Worm (Caenorhabditis elegans) whole organism, early embryonic: ENCODE measurements around the gene mlt-10.

Experiments
- B0310.2 ChIP-seq: sonication (generic microtip); optimal IDR thresholded peaks from 2 replicates; lab custom pipeline; 2016; ENCODE audit warnings: mild to moderate bottlenecking, missing genetic modification characterization, missing compliant biosample characterization
- F13C5.2 ChIP-seq: sonication (generic microtip); optimal IDR thresholded peaks from 2 replicates; lab custom pipeline; 2017; ENCODE audit warnings: mild to moderate bottlenecking, missing genetic modification characterization, inconsistent platforms, missing compliant biosample characterization
- aly-1 ChIP-seq: sonication (generic microtip); optimal IDR thresholded peaks from 2 replicates; lab custom pipeline; 2016; ENCODE audit warnings: missing genetic modification characterization, missing compliant biosample characterization
- ama-1 ChIP-seq: fragments of 150-350 bp; optimal IDR thresholded peaks from 2 replicates; lab custom pipeline; 2014
- ceh-13 ChIP-seq: fragments of 200-800 bp; sonication (Bioruptor generic); optimal IDR thresholded peaks from 2 replicates; lab custom pipeline; 2018; ENCODE audit warnings: mild to moderate bottlenecking, missing genetic modification characterization, missing compliant biosample characterization
- ceh-36 ChIP-seq: sonication (generic microtip); optimal IDR thresholded peaks from 2 replicates; lab custom pipeline; 2016; ENCODE audit warnings: missing genetic modification characterization, inconsistent platforms, missing compliant biosample characterization
- ets-7 ChIP-seq: sonication (generic microtip); optimal IDR thresholded peaks from 2 replicates; lab custom pipeline; 2016; ENCODE audit warnings: missing genotype, missing genetic modification characterization, missing compliant biosample characterization
- flt-1 ChIP-seq: fragments of 200-800 bp; sonication (Bioruptor generic); IDR thresholded peaks from 2 replicates; pipeline ENCODE4 v1.3.6; 2022; ENCODE audit warnings: missing genetic modification characterization, missing compliant biosample characterization
- hmbx-1 ChIP-seq: sonication (generic microtip); optimal IDR thresholded peaks from 2 replicates; lab custom pipeline; 2016; ENCODE audit warnings: mild to moderate bottlenecking, missing genetic modification characterization, missing compliant biosample characterization
- hmg-4 ChIP-seq: fragments of 200-800 bp; sonication (Bioruptor generic); optimal IDR thresholded peaks from 2 replicates; lab custom pipeline; 2018; ENCODE audit warnings: mild to moderate bottlenecking, missing genetic modification characterization, missing compliant biosample characterization
- hnd-1 ChIP-seq: sonication (generic microtip); optimal IDR thresholded peaks from 2 replicates; lab custom pipeline; 2016; ENCODE audit warnings: missing genetic modification characterization, missing compliant biosample characterization
- pes-1 ChIP-seq: fragments of 200-800 bp; sonication (Bioruptor generic); IDR thresholded peaks from 2 replicates; pipeline ENCODE4 v1.3.6; 2022; ENCODE audit warnings: missing genetic modification reagents, missing genetic modification characterization, missing compliant biosample characterization
- scrt-1 ChIP-seq: fragments of 200-800 bp; sonication (Bioruptor generic); IDR thresholded peaks from 2 replicates; pipeline ENCODE4 v1.3.6; 2022; ENCODE audit warnings: missing genetic modification characterization, missing compliant biosample characterization
- sea-1 ChIP-seq: fragments of 200-800 bp; sonication (Bioruptor generic); conservative IDR thresholded peaks from 2 replicates; pipeline ENCODE4 v1.3.6; 2022; ENCODE audit warnings: missing genetic modification characterization, missing compliant biosample characterization
- tbx-11 ChIP-seq: fragments of 200-800 bp; sonication (Bioruptor generic); IDR thresholded peaks from 2 replicates; pipeline ENCODE4 v1.3.6; 2022; ENCODE audit warnings: missing genetic modification characterization, missing compliant biosample characterization
- tbx-37 ChIP-seq: fragments of 200-800 bp; sonication (Bioruptor generic); conservative IDR thresholded peaks from 2 replicates; pipeline ENCODE4 v1.3.6; 2022; ENCODE audit warnings: missing genetic modification reagents, missing genetic modification characterization, missing compliant biosample characterization
- tra-4 ChIP-seq: sonication (generic microtip); optimal IDR thresholded peaks from 2 replicates; lab custom pipeline; 2017; ENCODE audit warnings: missing genetic modification characterization, missing compliant biosample characterization

The mlt-10 gene

DNA sequence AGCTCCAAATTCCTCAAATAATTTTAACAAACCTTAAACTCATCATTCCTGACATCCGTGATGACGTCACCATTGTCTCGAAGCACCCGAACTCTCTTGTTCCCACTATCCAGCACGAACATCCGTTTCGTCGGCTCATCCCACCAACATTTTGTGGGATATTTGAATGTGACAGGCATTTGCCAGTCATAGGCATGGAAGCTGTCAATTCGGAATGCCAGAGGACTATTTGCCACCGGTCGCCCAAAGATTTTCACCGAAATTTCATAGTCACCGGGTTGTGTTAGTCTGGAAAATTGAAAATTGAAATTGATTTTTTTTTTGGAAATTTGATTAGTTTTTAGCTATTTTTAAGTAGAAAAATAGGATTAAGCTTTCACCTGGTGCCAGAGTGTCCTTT, 50.2 kb downstream of the mlt-10 start:
- TF ChIP-seq F13C5.2 (tag; lab: Kevin White, UChicago) (no peak), tbx-37 (no peak), ama-1 (lab: Kevin White, UChicago) (no peak), ets-7 (tag; lab: Kevin White, UChicago) (no peak), flt-1 (GFP tag; lab: Robert Waterston, UW) (no peak), hnd-1 (tag; lab: Kevin White, UChicago) (no peak), pes-1 (no peak)

DNA sequence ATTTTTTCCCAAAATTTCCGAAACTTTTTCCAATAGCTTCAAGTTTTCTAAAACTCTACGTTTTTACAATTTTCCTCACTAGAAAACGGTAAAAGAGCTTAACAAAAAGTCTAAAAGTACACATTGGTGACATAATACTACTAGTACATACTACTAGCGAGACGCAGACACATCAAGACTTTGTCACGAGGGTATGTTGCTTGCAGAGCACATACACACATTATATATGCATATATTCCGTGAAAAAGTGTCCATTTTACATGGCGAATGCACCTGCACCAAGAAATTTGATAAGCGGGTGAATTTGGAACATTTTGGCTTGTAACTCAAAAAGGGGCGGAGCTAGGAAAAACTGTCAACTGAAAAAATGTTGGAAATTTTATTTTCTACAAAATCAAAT, 54.8 kb downstream of the mlt-10 start:
- no peak for TF ChIP-seq ceh-13 (GFP tag; lab: Kevin White, UChicago)
- no peak for TF ChIP-seq hnd-1 (tag; lab: Kevin White, UChicago)
- TF ChIP-seq aly-1 (tag; lab: Kevin White, UChicago) = no peak
- TF ChIP-seq flt-1 (GFP tag; lab: Robert Waterston, UW) = no peak
- no peak for TF ChIP-seq scrt-1 (GFP tag; lab: Robert Waterston, UW)
- TF ChIP-seq ama-1 (lab: Kevin White, UChicago) = no peak
- TF ChIP-seq sea-1 (GFP tag; lab: Robert Waterston, UW) = no peak
- TF ChIP-seq tbx-11 (GFP tag; lab: Robert Waterston, UW) = no peak
- no peak for TF ChIP-seq hmbx-1
- no peak for TF ChIP-seq tra-4 (tag; lab: Kevin White, UChicago)
- no peak for TF ChIP-seq ceh-36 (tag; lab: Kevin White, UChicago)
- no peak for TF ChIP-seq tbx-37
- TF ChIP-seq B0310.2 (tag; lab: Kevin White, UChicago) = no peak
- TF ChIP-seq pes-1 = no peak
- no peak for TF ChIP-seq ets-7 (tag; lab: Kevin White, UChicago)
- no peak for TF ChIP-seq hmg-4 (GFP tag; lab: Kevin White, UChicago)
- TF ChIP-seq F13C5.2 (tag; lab: Kevin White, UChicago) = no peak
